Worm (Caenorhabditis elegans) whole organism, young adult: Measurements from ENCODE around the gene acl-5.
A peak's percentile ranks its signal among the peaks of the same experiment; 100 is the strongest.

Experiments used
- C06A6.2 ChIP-seq: fragments of 200-800 bp; sonication (Bioruptor generic); conservative IDR thresholded peaks from 2 replicates; pipeline ENCODE4 v1.3.6; 2022; ENCODE audit warnings: missing genetic modification characterization, missing compliant biosample characterization
- C17E4.6 ChIP-seq: fragments of 200-800 bp; sonication (Bioruptor generic); IDR thresholded peaks from 2 replicates; pipeline ENCODE4 v1.3.6; 2022; ENCODE audit warnings: missing genetic modification reagents, missing genetic modification characterization, missing compliant biosample characterization
- D2030.7 ChIP-seq: fragments of 200-800 bp; sonication (Bioruptor generic); IDR thresholded peaks from 2 replicates; pipeline ENCODE4 v1.3.6; 2022; ENCODE audit warnings: missing genetic modification reagents, missing genetic modification characterization, missing compliant biosample characterization
- F10E7.11 ChIP-seq: sonication (generic microtip); optimal IDR thresholded peaks from 2 replicates; lab custom pipeline; 2017; ENCODE audit warnings: mild to moderate bottlenecking, missing genetic modification characterization, moderate library complexity, missing compliant biosample characterization
- F23B12.7 ChIP-seq: sonication (generic microtip); optimal IDR thresholded peaks from 2 replicates; lab custom pipeline; 2017; ENCODE audit warnings: missing genetic modification characterization, mild to moderate bottlenecking, missing compliant biosample characterization, antibody characterized with exemption, moderate library complexity; ENCODE audit not compliant: insufficient read depth
- F57A8.1 ChIP-seq: fragments of 200-800 bp; sonication (Bioruptor generic); optimal IDR thresholded peaks from 2 replicates; lab custom pipeline; 2018; ENCODE audit warnings: mild to moderate bottlenecking, missing genetic modification characterization, moderate library complexity, missing compliant biosample characterization
- K12H6.12 ChIP-seq: fragments of 200-800 bp; sonication (Bioruptor generic); optimal IDR thresholded peaks from 2 replicates; lab custom pipeline; 2018; ENCODE audit warnings: mild to moderate bottlenecking, missing genetic modification characterization, missing compliant biosample characterization
- ZK185.1 ChIP-seq: sonication (generic microtip); optimal IDR thresholded peaks from 2 replicates; lab custom pipeline; 2016; ENCODE audit warnings: mild to moderate bottlenecking, missing genetic modification characterization, missing compliant biosample characterization; ENCODE audit not compliant: poor library complexity, severe bottlenecking
- bed-1 ChIP-seq: fragments of 200-800 bp; sonication (Bioruptor generic); IDR thresholded peaks from 2 replicates; pipeline ENCODE4 v1.3.6; 2022; ENCODE audit warnings: missing genetic modification reagents, missing genetic modification characterization, missing compliant biosample characterization
- cebp-1 ChIP-seq, 2 experiments: fragments of 200-800 bp in 1 of 2; sonication (Bioruptor generic) in 1 of 2; sonication (generic microtip) in 1 of 2; IDR thresholded peaks in 1 of 2; optimal IDR thresholded peaks in 1 of 2; 2 replicates each; pipeline versions ENCODE4 v1.3.6 to Lab custom; 2017 to 2022; ENCODE audit warnings: missing compliant biosample characterization in 2 of 2, missing genetic modification characterization in 2 of 2, mild to moderate bottlenecking in 1 of 2, missing genetic modification reagents in 1 of 2, moderate library complexity in 1 of 2
- chd-7 ChIP-seq: sonication (generic microtip); optimal IDR thresholded peaks from 2 replicates; lab custom pipeline; 2016; ENCODE audit warnings: mild to moderate bottlenecking, missing genetic modification characterization, moderate library complexity, missing compliant biosample characterization
- efl-1 ChIP-seq: fragments of 150-350 bp; optimal IDR thresholded peaks from 2 replicates; lab custom pipeline; 2014; ENCODE audit warnings: missing biosample characterization, missing genetic modification reagents, missing genetic modification characterization
- hmg-1.2 ChIP-seq: fragments of 200-800 bp; sonication (Bioruptor generic); IDR thresholded peaks from 2 replicates; pipeline ENCODE4 v1.3.6; 2022; ENCODE audit warnings: missing genetic modification reagents, missing genetic modification characterization, missing compliant biosample characterization
- lag-1 ChIP-seq: fragments of 200-800 bp; sonication (Bioruptor generic); IDR thresholded peaks from 2 replicates; pipeline ENCODE4 v1.3.6; 2022; ENCODE audit warnings: missing genetic modification reagents, missing genetic modification characterization, missing compliant biosample characterization
- lir-1 ChIP-seq: fragments of 200-800 bp; sonication (Bioruptor generic); conservative IDR thresholded peaks from 2 replicates; pipeline ENCODE4 v1.3.6; 2022; ENCODE audit warnings: missing genetic modification reagents, missing genetic modification characterization, missing compliant biosample characterization
- lsy-27 ChIP-seq: sonication (generic microtip); optimal IDR thresholded peaks from 2 replicates; lab custom pipeline; 2017; ENCODE audit warnings: missing genetic modification characterization, mild to moderate bottlenecking, missing compliant biosample characterization, antibody characterized with exemption, missing genotype, borderline replicate concordance; ENCODE audit not compliant: insufficient read depth
- madf-3 ChIP-seq: fragments of 200-800 bp; sonication (Bioruptor generic); IDR thresholded peaks from 2 replicates; pipeline ENCODE4 v1.3.6; 2022; ENCODE audit warnings: missing genetic modification reagents, missing genetic modification characterization, missing compliant biosample characterization
- mes-4 ChIP-seq: sonication (generic microtip); optimal IDR thresholded peaks from 2 replicates; lab custom pipeline; 2016; ENCODE audit warnings: missing genotype, missing genetic modification characterization, missing compliant biosample characterization
- nfyb-1 ChIP-seq: fragments of 200-800 bp; sonication (Bioruptor generic); IDR thresholded peaks from 2 replicates; pipeline ENCODE4 v1.3.6; 2022; ENCODE audit warnings: missing genetic modification reagents, missing genetic modification characterization, missing compliant biosample characterization
- nhr-27 ChIP-seq: fragments of 200-800 bp; sonication (Bioruptor generic); optimal IDR thresholded peaks from 2 replicates; lab custom pipeline; 2018; ENCODE audit warnings: mild to moderate bottlenecking, missing genetic modification characterization, moderate library complexity, missing compliant biosample characterization
- nhr-80 ChIP-seq: sonication (generic microtip); optimal IDR thresholded peaks from 2 replicates; lab custom pipeline; 2016; ENCODE audit warnings: missing genetic modification characterization, missing compliant biosample characterization
- rec-8 ChIP-seq, 2 experiments: sonication (generic microtip); optimal IDR thresholded peaks; 2 replicates each; lab custom pipeline; 2016; ENCODE audit warnings: mild to moderate bottlenecking in 2 of 2, missing genetic modification characterization in 2 of 2, missing genetic modification reagents in 2 of 2, missing genotype in 2 of 2, missing biosample characterization in 1 of 2, missing compliant biosample characterization in 1 of 2, moderate library complexity in 1 of 2
- sdz-38 ChIP-seq: sonication (generic microtip); optimal IDR thresholded peaks from 2 replicates; lab custom pipeline; 2016; ENCODE audit warnings: missing genotype, missing genetic modification characterization, missing compliant biosample characterization
- sea-2 ChIP-seq: fragments of 200-800 bp; sonication (Bioruptor generic); IDR thresholded peaks from 2 replicates; pipeline ENCODE4 v1.3.6; 2022; ENCODE audit warnings: missing genetic modification characterization, missing compliant biosample characterization
- snpc-3.4 ChIP-seq: sonication (generic microtip); optimal IDR thresholded peaks from 2 replicates; lab custom pipeline; 2017; ENCODE audit warnings: missing genetic modification characterization, mild to moderate bottlenecking, missing compliant biosample characterization, antibody characterized with exemption, moderate library complexity, missing genotype, missing genetic modification reagents
- zfh-2 ChIP-seq: fragments of 200-800 bp; sonication (Bioruptor generic); conservative IDR thresholded peaks from 2 replicates; pipeline ENCODE4 v1.3.6; 2022; ENCODE audit warnings: missing genetic modification reagents, missing genetic modification characterization, missing compliant biosample characterization

The acl-5 gene

DNA sequence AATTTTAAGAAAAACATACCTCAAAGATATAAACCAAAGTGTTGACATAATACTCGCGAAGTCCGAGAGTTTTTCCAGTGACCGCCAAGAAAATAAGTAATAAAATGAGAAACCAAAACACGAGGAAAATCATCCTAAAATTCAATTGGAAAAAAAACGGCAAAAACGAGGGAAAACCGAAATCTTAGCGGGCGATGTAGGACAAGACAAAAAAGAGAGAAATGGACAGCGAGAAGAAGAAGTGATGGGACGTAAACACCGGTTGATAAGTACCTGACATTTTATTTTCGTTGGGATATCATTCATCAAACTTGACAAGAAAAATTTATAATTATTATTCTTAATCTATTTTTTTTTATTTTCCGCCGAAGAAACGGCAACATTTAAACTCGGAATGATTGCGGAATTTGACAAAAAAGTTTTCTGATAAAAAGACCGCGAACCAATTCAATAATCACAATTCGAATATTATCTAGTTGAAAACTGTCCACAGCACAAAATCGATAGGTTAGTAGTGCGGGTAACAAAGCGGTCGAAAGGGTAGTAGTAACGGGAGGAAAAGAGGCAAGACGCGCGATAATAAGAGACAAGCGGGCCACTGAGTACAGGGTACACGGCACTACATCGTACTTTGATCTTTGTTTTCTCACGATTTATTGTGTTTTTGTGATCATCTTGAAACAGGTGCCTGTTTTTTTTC, at the start of gene acl-5:
Gene acl-5, minus strand, starts transcription at position 134 of the 700 bp plus-strand sequence.
- peak; percentile 50 for TF ChIP-seq nhr-80 (tag; lab: Kevin White, UChicago)
- peak; percentile 1 for TF ChIP-seq F23B12.7 (tag; lab: Kevin White, UChicago)
- no peak for TF ChIP-seq K12H6.12 (tag; lab: Kevin White, UChicago)
- TF ChIP-seq, all 124 proteins: peak for 2

DNA sequence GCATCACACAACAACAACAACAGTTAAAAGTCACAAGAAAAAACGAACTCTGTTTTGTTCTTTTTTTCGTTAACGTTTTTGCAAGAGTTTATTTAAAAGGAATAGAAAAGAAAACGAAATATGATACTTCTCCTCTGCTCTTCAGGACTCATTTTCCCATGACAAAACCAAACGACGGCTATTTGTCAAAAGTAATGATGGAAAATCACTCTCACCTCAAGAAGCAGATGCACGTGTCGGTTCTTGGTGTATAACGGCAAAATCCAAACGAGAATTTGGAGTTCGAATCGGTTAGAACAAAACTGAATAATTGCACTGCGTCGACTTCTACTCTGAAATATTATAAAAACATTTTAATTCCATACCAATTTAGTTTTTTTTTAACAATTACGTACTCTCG, 49.7 kb upstream of the acl-5 start:
- TF ChIP-seq snpc-3.4 (tag; lab: Kevin White, UChicago) (no peak), F23B12.7 (tag; lab: Kevin White, UChicago) (no peak)
- TF ChIP-seq, all 124 proteins: peak for 0

DNA sequence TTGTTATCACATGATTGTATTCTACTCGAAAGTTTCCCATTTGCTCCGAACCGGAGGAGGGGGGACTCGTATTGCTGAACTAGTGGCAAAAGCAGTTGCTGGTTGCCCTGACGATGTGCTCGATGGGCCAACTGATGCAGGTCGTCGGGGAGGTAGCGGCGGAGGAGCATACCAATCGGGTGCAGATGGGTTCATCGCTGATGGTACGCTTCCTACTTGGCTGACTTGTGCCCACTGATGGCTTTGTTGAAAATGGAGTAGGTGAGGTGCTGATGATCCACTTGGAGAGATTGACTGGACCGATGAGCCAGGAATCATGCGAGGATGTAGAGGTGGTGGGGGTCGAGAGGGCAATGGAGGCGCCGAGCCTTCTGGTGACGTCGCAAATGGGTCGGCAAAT, 46.3 kb upstream of the acl-5 start:
- peak; percentile 77 for TF ChIP-seq zfh-2 (GFP tag; lab: Robert Waterston, UW)
- 0 out of 2 replicates have a peak, but pooled peaks have one; percentile 58 for TF ChIP-seq madf-3 (GFP tag; lab: Robert Waterston, UW)
- no peak for TF ChIP-seq F57A8.1

DNA sequence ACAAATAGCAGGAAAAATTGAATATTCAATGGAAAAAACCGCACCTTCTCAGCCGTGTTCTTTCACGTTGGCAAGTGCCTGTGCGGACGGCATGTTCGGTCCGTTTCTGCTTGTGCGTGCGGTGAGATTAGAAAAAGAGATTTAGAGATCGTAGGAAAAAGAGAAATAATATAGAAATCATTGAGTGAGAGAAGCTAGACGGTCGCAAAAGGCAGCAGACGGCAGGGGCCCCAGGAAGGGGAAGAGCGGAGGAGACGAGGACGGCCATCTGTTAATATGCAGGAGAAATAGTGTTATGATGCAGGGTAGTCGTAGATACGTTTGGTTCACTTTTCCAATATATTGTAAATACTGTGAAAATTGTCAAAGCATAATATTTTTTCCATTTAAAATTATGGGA, 45.3 kb upstream of the acl-5 start, which contains the start of gene Y49A10A.2:
Gene Y49A10A.2, minus strand, starts transcription at position 109 of the 400 bp plus-strand sequence.
- TF ChIP-seq cebp-1 (GFP tag; IDR thresholded peaks at IDR 0.05; lab: Robert Waterston, UW) (no peak), cebp-1 (tag; optimal IDR thresholded peaks at IDR 0.05; lab: Kevin White, UChicago) (peak; percentile 27), chd-7 (tag; lab: Kevin White, UChicago) (no peak), lsy-27 (tag; lab: Kevin White, UChicago) (no peak), zfh-2 (GFP tag; lab: Robert Waterston, UW) (peak; percentile 41; the same call in 1 of the 2 replicates), hmg-1.2 (peak; percentile 78), K12H6.12 (tag; lab: Kevin White, UChicago) (peak; percentile 5), nfyb-1 (GFP tag; lab: Robert Waterston, UW) (0 out of 2 replicates have a peak, but pooled peaks have one; percentile 18)

DNA sequence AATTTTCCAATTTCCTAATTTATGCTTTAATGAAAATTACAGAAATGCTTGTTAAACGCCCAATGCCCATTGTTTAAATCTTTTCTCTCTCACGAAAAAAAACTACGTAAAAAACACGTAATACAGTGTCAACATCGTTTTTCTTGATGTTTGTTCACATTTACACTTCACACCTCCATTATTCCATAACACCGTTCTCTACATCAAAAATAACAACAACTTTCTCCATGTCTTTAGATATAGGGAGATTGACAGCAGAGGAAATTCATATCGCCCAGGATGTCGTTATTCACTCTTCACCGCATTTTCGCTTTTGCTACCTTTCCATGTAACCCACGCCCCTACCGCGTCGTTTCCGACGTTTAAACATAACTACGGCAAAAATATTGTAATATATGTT, 30.8 kb upstream of the acl-5 start, which contains the start of gene efhc-1:
Gene efhc-1, plus strand, starts transcription at position 301 of the 400 bp plus-strand sequence.
- TF ChIP-seq bed-1: no peak
- TF ChIP-seq nfyb-1 (GFP tag; lab: Robert Waterston, UW): no peak
- TF ChIP-seq D2030.7 (GFP tag; lab: Robert Waterston, UW): no peak
- TF ChIP-seq sea-2 (GFP tag; lab: Robert Waterston, UW): no peak
- TF ChIP-seq lir-1 (GFP tag; lab: Robert Waterston, UW): no peak
- TF ChIP-seq ZK185.1: no peak
- TF ChIP-seq snpc-3.4 (tag; lab: Kevin White, UChicago): no peak
- TF ChIP-seq rec-8 (tag; optimal IDR thresholded peaks at IDR 0.05; lab: Kevin White, UChicago): no peak
- no peak for TF ChIP-seq mes-4 (tag; lab: Kevin White, UChicago)
- no peak for TF ChIP-seq sdz-38 (tag; lab: Kevin White, UChicago)
- no peak for TF ChIP-seq nhr-27 (tag; lab: Kevin White, UChicago)
- TF ChIP-seq lag-1 (GFP tag; lab: Robert Waterston, UW): no peak
- no peak for TF ChIP-seq efl-1 (GFP tag; lab: Kevin White, UChicago)
- no peak for TF ChIP-seq C06A6.2 (GFP tag; lab: Robert Waterston, UW)
- TF ChIP-seq F10E7.11 (tag; lab: Kevin White, UChicago): no peak
- no peak for TF ChIP-seq C17E4.6 (GFP tag; lab: Robert Waterston, UW)
- no peak for TF ChIP-seq lsy-27 (tag; lab: Kevin White, UChicago)
